Worm (Caenorhabditis elegans): ENCODE results near the gene unc-10.

- TF ChIP-seq T22C8.4 (GFP tag; IDR thresholded peaks at IDR 0.05): no peak
- TF ChIP-seq ztf-23 (GFP tag; IDR thresholded peaks at IDR 0.05): no peak
- no peak for TF ChIP-seq flt-1 (GFP tag; IDR thresholded peaks at IDR 0.05)
- TF ChIP-seq ztf-29 (GFP tag; IDR thresholded peaks at IDR 0.05): no peak
- TF ChIP-seq ref-1 (GFP tag; conservative IDR thresholded peaks at IDR 0.05): no peak
- TF ChIP-seq tab-1 (GFP tag; IDR thresholded peaks at IDR 0.05): no peak
- TF ChIP-seq med-1 (GFP tag; optimal IDR thresholded peaks at IDR 0.05; ENCODE audit: insufficient read depth): no peak
- TF ChIP-seq cog-1 (tag; optimal IDR thresholded peaks at IDR 0.05): no peak
- TF ChIP-seq klf-2 (GFP tag; conservative IDR thresholded peaks at IDR 0.05): no peak
Measured at ce11 chrX:7306434-7306833, 26.3 kb upstream of the unc-10 start.
